Fruit fly (Drosophila melanogaster): ENCODE results near the gene Pak3.

Pak3 gene

dm6 chr3R:16448378-16449134, 5.1 kb downstream of the Pak3 start (continued):
- TF ChIP-seq Hmr (GFP tag; optimal IDR thresholded peaks at IDR 0.05): peak; percentile 56
- peak; percentile 77 for TF ChIP-seq Rfx (GFP tag; IDR thresholded peaks at IDR 0.05)
- no peak for TF ChIP-seq CG10274 (GFP tag; optimal IDR thresholded peaks at IDR 0.05)
- peak; percentile 72 for TF ChIP-seq ind (GFP tag; optimal IDR thresholded peaks at IDR 0.05)
- TF ChIP-seq ci (GFP tag; IDR thresholded peaks at IDR 0.05): peak; percentile 96
- peak; percentile 57; the same call in 1 of the 2 replicates for TF ChIP-seq Atf6 (GFP tag; IDR thresholded peaks at IDR 0.05)
- peak; percentile 88 for TF ChIP-seq CG17328 (GFP tag; IDR thresholded peaks at IDR 0.05)
- TF ChIP-seq Pdp1 (GFP tag; optimal IDR thresholded peaks at IDR 0.05): peak in 1 of 2 experiments; percentile 22
- peak; percentile 7 for TF ChIP-seq sug (tag; optimal IDR thresholded peaks at IDR 0.05)
- TF ChIP-seq knrl (GFP tag; IDR thresholded peaks at IDR 0.05; ENCODE audit: partially characterized antibody): no peak
- TF ChIP-seq esg (GFP tag; conservative IDR thresholded peaks at IDR 0.05): peak; percentile 80
- TF ChIP-seq lov (optimal IDR thresholded peaks at IDR 0.05): no peak
- TF ChIP-seq lov (GFP tag; IDR thresholded peaks at IDR 0.05): peak; percentile 84
- TF ChIP-seq mam (GFP tag; optimal IDR thresholded peaks at IDR 0.05): peak; percentile 62
- peak; percentile 66 for TF ChIP-seq CG6654 (GFP tag; optimal IDR thresholded peaks at IDR 0.05)
- TF ChIP-seq CG10321 (GFP tag; IDR thresholded peaks at IDR 0.05): no peak
- TF ChIP-seq CG32532 (GFP tag; IDR thresholded peaks at IDR 0.05): peak; percentile 79
- TF ChIP-seq dm (GFP tag; optimal IDR thresholded peaks at IDR 0.05): peak; percentile 58
- peak; percentile 77 for TF ChIP-seq CG17802 (tag; optimal IDR thresholded peaks at IDR 0.05)
- TF ChIP-seq grau (tag; optimal IDR thresholded peaks at IDR 0.05): peak; percentile 60
- peak; percentile 75 for TF ChIP-seq Optix (GFP tag; IDR thresholded peaks at IDR 0.05)
- TF ChIP-seq ttk (GFP tag; IDR thresholded peaks at IDR 0.05): peak; percentile 73
- TF ChIP-seq slbo (GFP tag; IDR thresholded peaks at IDR 0.05): peak; percentile 80
- peak; percentile 96 for TF ChIP-seq Ets65A (GFP tag)
- TF ChIP-seq D19A (tag; optimal IDR thresholded peaks at IDR 0.05): peak; percentile 46
- TF ChIP-seq Lpt (GFP tag; optimal IDR thresholded peaks at IDR 0.05): no peak
- TF ChIP-seq CG11695 (GFP tag; IDR thresholded peaks at IDR 0.05): peak; percentile 60
- TF ChIP-seq E2f1 (GFP tag; IDR thresholded peaks at IDR 0.05): peak; percentile 81
- TF ChIP-seq Nf-YB (GFP tag; optimal IDR thresholded peaks at IDR 0.05): peak; percentile 27
- peak; percentile 72 for TF ChIP-seq CG11696 (GFP tag; IDR thresholded peaks at IDR 0.05)
- peak; percentile 50 for TF ChIP-seq da (GFP tag; optimal IDR thresholded peaks at IDR 0.05)
- TF ChIP-seq Bgb (GFP tag; IDR thresholded peaks at IDR 0.05; ENCODE audit: partially characterized antibody): no peak
- no peak for TF ChIP-seq CG6765 (GFP tag; optimal IDR thresholded peaks at IDR 0.05)
- TF ChIP-seq Oli (tag; optimal IDR thresholded peaks at IDR 0.05): peak; percentile 61
- peak; percentile 17 for TF ChIP-seq CG13624 (GFP tag; optimal IDR thresholded peaks at IDR 0.05)
- no peak for TF ChIP-seq CG42726 (GFP tag; IDR thresholded peaks at IDR 0.05; ENCODE audit: partially characterized antibody)
- TF ChIP-seq CG43689 (GFP tag; IDR thresholded peaks at IDR 0.05): peak; percentile 66
- TF ChIP-seq CG3281 (GFP tag; optimal IDR thresholded peaks at IDR 0.05): peak; percentile 60
- TF ChIP-seq hkb (optimal IDR thresholded peaks at IDR 0.05): no peak
- peak; percentile 79 for TF ChIP-seq hkb (GFP tag; IDR thresholded peaks at IDR 0.05)
- TF ChIP-seq CG10979 (tag; optimal IDR thresholded peaks at IDR 0.05): peak; percentile 64
- peak; percentile 73 for TF ChIP-seq HmgZ (tag; optimal IDR thresholded peaks at IDR 0.05)
- TF ChIP-seq CG11247 (GFP tag; IDR thresholded peaks at IDR 0.05): peak; percentile 75
- peak in 1 of 2 experiments; percentile 71 for TF ChIP-seq dpn (GFP tag; optimal IDR thresholded peaks at IDR 0.05)
- peak; percentile 68 for TF ChIP-seq CG31224 (GFP tag; IDR thresholded peaks at IDR 0.05)
- no peak for TF ChIP-seq insv (GFP tag; optimal IDR thresholded peaks at IDR 0.05)
- peak; percentile 56 for TF ChIP-seq gsb (GFP tag; IDR thresholded peaks at IDR 0.05)
- TF ChIP-seq chn (GFP tag; optimal IDR thresholded peaks at IDR 0.05): peak; percentile 13
- TF ChIP-seq CG14667 (GFP tag; IDR thresholded peaks at IDR 0.05): peak; percentile 80
- TF ChIP-seq CG10654 (GFP tag; optimal IDR thresholded peaks at IDR 0.05): peak; percentile 60
- peak; percentile 82 for TF ChIP-seq ap (GFP tag; IDR thresholded peaks at IDR 0.05)
